Fruit fly (Drosophila melanogaster) whole organism, embryonic: Measurements from ENCODE around the gene CG33124.

Experiments
- Abd-B ChIP-seq: fragments of 200-800 bp; sonication (Bioruptor generic); optimal IDR thresholded peaks from 2 replicates; lab custom pipeline; 2018; ENCODE audit warnings: missing biosample characterization, mild to moderate bottlenecking, missing genetic modification characterization, moderate library complexity
- Atf-2 ChIP-seq: fragments of 200-800 bp; sonication (Bioruptor generic); optimal IDR thresholded peaks from 2 replicates; lab custom pipeline; 2016; ENCODE audit warnings: missing biosample characterization, missing genetic modification characterization
- Bgb ChIP-seq: fragments of 200-800 bp; sonication (Bioruptor generic); IDR thresholded peaks from 2 replicates; pipeline ENCODE4 v1.3.6; 2022; ENCODE audit warnings: missing biosample characterization, missing genetic modification characterization; ENCODE audit not compliant: partially characterized antibody
- CG10979 ChIP-seq: fragments of 200-800 bp; sonication (Bioruptor generic); optimal IDR thresholded peaks from 2 replicates; lab custom pipeline; 2018; ENCODE audit warnings: missing biosample characterization, mild to moderate bottlenecking, missing genetic modification characterization, moderate library complexity
- CG11398 ChIP-seq: fragments of 200-800 bp; sonication (Bioruptor generic); optimal IDR thresholded peaks from 2 replicates; lab custom pipeline; 2016; ENCODE audit warnings: missing biosample characterization, missing genetic modification characterization
- CG12659 ChIP-seq: fragments of 200-800 bp; sonication (Bioruptor generic); optimal IDR thresholded peaks from 3 replicates; lab custom pipeline; 2017; ENCODE audit warnings: mild to moderate bottlenecking, missing biosample characterization, missing genetic modification reagents, missing genetic modification characterization
- CG15514 ChIP-seq: fragments of 200-800 bp; sonication (Bioruptor generic); optimal IDR thresholded peaks from 3 replicates; lab custom pipeline; 2017; ENCODE audit warnings: missing biosample characterization, missing genetic modification characterization, mild to moderate bottlenecking, moderate library complexity, missing genetic modification reagents
- CG17328 ChIP-seq: fragments of 200-800 bp; sonication (Bioruptor generic); IDR thresholded peaks from 2 replicates; pipeline ENCODE4 v1.3.6; 2022; ENCODE audit warnings: missing biosample characterization, missing genetic modification characterization
- CG17829 ChIP-seq: fragments of 200-800 bp; optimal IDR thresholded peaks from 2 replicates; lab custom pipeline; 2019; ENCODE audit warnings: missing biosample characterization, mild to moderate bottlenecking, missing genetic modification characterization, moderate library complexity
- CG1792 ChIP-seq: fragments of 200-800 bp; sonication (Bioruptor generic); optimal IDR thresholded peaks from 2 replicates; lab custom pipeline; 2016; ENCODE audit warnings: missing biosample characterization, missing genetic modification characterization
- CG18619 ChIP-seq: fragments of 200-800 bp; sonication (Bioruptor generic); optimal IDR thresholded peaks from 3 replicates; lab custom pipeline; 2017; ENCODE audit warnings: missing biosample characterization, mild to moderate bottlenecking, missing genetic modification characterization
- CG2875 ChIP-seq: fragments of 200-800 bp; sonication (Bioruptor generic); optimal IDR thresholded peaks from 2 replicates; lab custom pipeline; 2017; ENCODE audit warnings: missing biosample characterization, mild to moderate bottlenecking, missing genetic modification characterization, missing genetic modification reagents
- CG3163 ChIP-seq: fragments of 200-800 bp; sonication (Bioruptor generic); optimal IDR thresholded peaks from 3 replicates; lab custom pipeline; 2016; ENCODE audit warnings: missing biosample characterization, missing genetic modification characterization
- CG33213 ChIP-seq: fragments of 200-800 bp; sonication (Bioruptor generic); optimal IDR thresholded peaks from 3 replicates; lab custom pipeline; 2016; ENCODE audit warnings: missing biosample characterization, missing genetic modification characterization
- CG5245 ChIP-seq: fragments of 200-800 bp; sonication (Bioruptor generic); optimal IDR thresholded peaks from 3 replicates; lab custom pipeline; 2016; ENCODE audit warnings: missing biosample characterization, missing genetic modification characterization
- CG6683 ChIP-seq: fragments of 200-800 bp; sonication (Bioruptor generic); optimal IDR thresholded peaks from 2 replicates; lab custom pipeline; 2017; ENCODE audit warnings: missing biosample characterization, mild to moderate bottlenecking, missing genetic modification characterization, missing genetic modification reagents
- CG6689 ChIP-seq: fragments of 200-800 bp; sonication (Bioruptor generic); IDR thresholded peaks from 2 replicates; pipeline ENCODE4 v1.3.6; 2022; ENCODE audit warnings: missing biosample characterization, missing genetic modification characterization
- CG8388 ChIP-seq: fragments of 200-800 bp; sonication (Bioruptor generic); optimal IDR thresholded peaks from 2 replicates; lab custom pipeline; 2019; ENCODE audit warnings: missing biosample characterization, mild to moderate bottlenecking, missing genetic modification characterization, moderate library complexity
- CG9817 ChIP-seq: fragments of 200-800 bp; sonication (Bioruptor generic); optimal IDR thresholded peaks from 2 replicates; lab custom pipeline; 2018; ENCODE audit warnings: missing biosample characterization, mild to moderate bottlenecking, missing genetic modification characterization, moderate library complexity
- CHES-1-like ChIP-seq: fragments of 200-800 bp; sonication (Bioruptor generic); optimal IDR thresholded peaks from 2 replicates; lab custom pipeline; 2016; ENCODE audit warnings: missing biosample characterization, missing genetic modification characterization
- Chrac-16 ChIP-seq: fragments of 200-800 bp; sonication (Bioruptor generic); optimal IDR thresholded peaks from 3 replicates; lab custom pipeline; 2016; ENCODE audit warnings: missing biosample characterization, missing genetic modification characterization
- Doc3 ChIP-seq: fragments of 200-800 bp; sonication (Bioruptor generic); IDR thresholded peaks from 3 replicates; pipeline ENCODE4 v1.3.6; 2022; ENCODE audit warnings: missing biosample characterization, missing genetic modification characterization; ENCODE audit not compliant: partially characterized antibody
- Fer2 ChIP-seq: fragments of 200-800 bp; sonication (Bioruptor generic); optimal IDR thresholded peaks from 2 replicates; lab custom pipeline; 2018; ENCODE audit warnings: missing biosample characterization, mild to moderate bottlenecking, missing genetic modification characterization, moderate library complexity
- Fer3 ChIP-seq: fragments of 200-800 bp; sonication (Bioruptor generic); optimal IDR thresholded peaks from 2 replicates; lab custom pipeline; 2018; ENCODE audit warnings: missing biosample characterization, mild to moderate bottlenecking, missing genetic modification characterization, moderate library complexity
- HLHmδ ChIP-seq: fragments of 200-800 bp; sonication (Bioruptor generic); optimal IDR thresholded peaks from 2 replicates; lab custom pipeline; 2018; ENCODE audit warnings: missing biosample characterization, mild to moderate bottlenecking, missing genetic modification characterization, moderate library complexity
- Hmr ChIP-seq: fragments of 200-800 bp; sonication (Bioruptor generic); optimal IDR thresholded peaks from 3 replicates; lab custom pipeline; 2017; ENCODE audit warnings: mild to moderate bottlenecking, missing biosample characterization, missing genetic modification reagents, missing genetic modification characterization
- Mrtf ChIP-seq: fragments of 200-800 bp; sonication (Bioruptor generic); IDR thresholded peaks from 3 replicates; pipeline ENCODE4 v1.3.6; 2022; ENCODE audit warnings: missing biosample characterization, missing genetic modification characterization
- Nf-YB ChIP-seq: fragments of 200-800 bp; sonication (Bioruptor generic); optimal IDR thresholded peaks from 3 replicates; lab custom pipeline; 2019; ENCODE audit warnings: missing biosample characterization, mild to moderate bottlenecking, missing genetic modification characterization, moderate library complexity
- Scr ChIP-seq: fragments of 200-800 bp; sonication (Bioruptor generic); IDR thresholded peaks from 2 replicates; pipeline ENCODE4 v1.3.6; 2022; ENCODE audit warnings: missing biosample characterization, missing genetic modification characterization; ENCODE audit not compliant: partially characterized antibody
- amos ChIP-seq: fragments of 200-800 bp; sonication (Bioruptor generic); IDR thresholded peaks from 2 replicates; pipeline ENCODE4 v1.3.6; 2022; ENCODE audit warnings: missing biosample characterization, missing genetic modification characterization; ENCODE audit not compliant: partially characterized antibody
- ap ChIP-seq: fragments of 200-800 bp; sonication (Bioruptor generic); IDR thresholded peaks from 2 replicates; pipeline ENCODE4 v1.3.6; 2022; ENCODE audit warnings: missing biosample characterization, missing genetic modification characterization
- chif ChIP-seq, 2 experiments: fragments of 200-800 bp; sonication (Bioruptor generic); optimal IDR thresholded peaks; 3 replicates each; lab custom pipeline; 2016; ENCODE audit warnings: missing biosample characterization in 2 of 2, missing genetic modification characterization in 2 of 2
- crp ChIP-seq, 2 experiments: fragments of 200-800 bp; sonication (Bioruptor generic); optimal IDR thresholded peaks; 2 replicates in 1 of 2; 3 replicates in 1 of 2; lab custom pipeline; 2017; ENCODE audit warnings: missing biosample characterization in 2 of 2, missing genetic modification characterization in 2 of 2, mild to moderate bottlenecking in 1 of 2, moderate library complexity in 1 of 2
- danr ChIP-seq: fragments of 200-800 bp; sonication (Bioruptor generic); IDR thresholded peaks from 2 replicates; pipeline ENCODE4 v1.3.6; 2022; ENCODE audit warnings: missing biosample characterization, missing genetic modification characterization
- dimm ChIP-seq: fragments of 200-800 bp; sonication (Bioruptor generic); IDR thresholded peaks from 2 replicates; pipeline ENCODE4 v1.3.6; 2022; ENCODE audit warnings: missing biosample characterization, missing genetic modification characterization
- dysf ChIP-seq: fragments of 200-800 bp; sonication (Bioruptor generic); IDR thresholded peaks from 3 replicates; pipeline ENCODE4 v1.3.6; 2022; ENCODE audit warnings: missing biosample characterization, missing genetic modification characterization
- fd64A ChIP-seq: fragments of 200-800 bp; sonication (Bioruptor generic); optimal IDR thresholded peaks from 3 replicates; lab custom pipeline; 2018; ENCODE audit warnings: missing biosample characterization, mild to moderate bottlenecking, missing genetic modification characterization
- hth ChIP-seq: fragments of >200 bp; optimal IDR thresholded peaks from 2 replicates; lab custom pipeline; 2017; ENCODE audit warnings: inconsistent platforms
- inv ChIP-seq: fragments of 200-800 bp; sonication (Bioruptor generic); IDR thresholded peaks from 2 replicates; pipeline ENCODE4 v1.3.6; 2022; ENCODE audit warnings: missing biosample characterization, missing genetic modification characterization; ENCODE audit not compliant: partially characterized antibody
- oc ChIP-seq: fragments of 200-800 bp; sonication (Bioruptor generic); optimal IDR thresholded peaks from 2 replicates; lab custom pipeline; 2018; ENCODE audit warnings: missing biosample characterization, mild to moderate bottlenecking, missing genetic modification characterization, moderate library complexity
- org-1 ChIP-seq: fragments of 200-800 bp; sonication (Bioruptor generic); optimal IDR thresholded peaks from 2 replicates; lab custom pipeline; 2017; ENCODE audit warnings: missing biosample characterization, missing genetic modification characterization
- pan ChIP-seq, 4 experiments: fragments of >200 bp in 3 of 4; fragments of 200-800 bp in 1 of 4; sonication (Bioruptor generic) in 1 of 4; optimal IDR thresholded peaks in 3 of 4; IDR thresholded peaks in 1 of 4; 2 replicates each; pipeline versions ENCODE4 v1.3.6 to Lab custom; 2017 to 2022; ENCODE audit warnings: missing biosample characterization in 2 of 4, missing genetic modification characterization in 2 of 4, mixed read lengths in 1 of 4
- run ChIP-seq: fragments of 200-800 bp; sonication (Bioruptor generic); optimal IDR thresholded peaks from 3 replicates; lab custom pipeline; 2018; ENCODE audit warnings: missing biosample characterization, mild to moderate bottlenecking, missing genetic modification characterization
- sim ChIP-seq: fragments of 200-800 bp; sonication (Bioruptor generic); IDR thresholded peaks from 2 replicates; pipeline ENCODE4 v1.3.6; 2022; ENCODE audit warnings: missing biosample characterization, missing genetic modification characterization
- tup ChIP-seq: fragments of 200-800 bp; sonication (Bioruptor generic); optimal IDR thresholded peaks from 2 replicates; lab custom pipeline; 2016; ENCODE audit warnings: missing biosample characterization, mild to moderate bottlenecking, missing genetic modification characterization, moderate library complexity
- yki ChIP-seq: fragments of >200 bp; optimal IDR thresholded peaks from 3 replicates; lab custom pipeline; 2018
- zen ChIP-seq: fragments of 200-800 bp; sonication (Bioruptor generic); optimal IDR thresholded peaks from 3 replicates; lab custom pipeline; 2018; ENCODE audit warnings: missing biosample characterization, mild to moderate bottlenecking, missing genetic modification characterization, moderate library complexity

Gene CG33124

dm6 chr2L:2161244-2162243 is 47.4 kb downstream of the CG33124 start (continued):
- peak; percentile 58 for TF ChIP-seq CG10979
- peak; percentile 19 to 62 for TF ChIP-seq chif (GFP tag; optimal IDR thresholded peaks at IDR 0.05; lab: Kevin White, UChicago)
- TF ChIP-seq CG11398 (GFP tag; lab: Kevin White, UChicago), result no peak
- no peak for TF ChIP-seq dimm (GFP tag; lab: Robert Waterston, UW)
- TF ChIP-seq ap (GFP tag; lab: Robert Waterston, UW), result peak; percentile 34; the same call in 1 of the 2 replicates
- TF ChIP-seq run (tag; lab: Kevin White, UChicago), result no peak
- TF ChIP-seq CG5245 (GFP tag; lab: Kevin White, UChicago), result no peak
- TF ChIP-seq crp (GFP tag; optimal IDR thresholded peaks at IDR 0.05; lab: Kevin White, UChicago), result no peak
- no peak for TF ChIP-seq Fer3 (tag; lab: Kevin White, UChicago)
- no peak for TF ChIP-seq CG9817 (tag; lab: Kevin White, UChicago)
- TF ChIP-seq Abd-B (GFP tag; lab: Kevin White, UChicago), result peak; percentile 9
- TF ChIP-seq CG17829, result peak; percentile 6
- no peak for TF ChIP-seq CG33213 (GFP tag; lab: Kevin White, UChicago)
- TF ChIP-seq CG15514 (GFP tag; lab: Kevin White, UChicago), result no peak
- TF ChIP-seq hth (lab: Kevin White, UChicago), result no peak
- TF ChIP-seq HLHmδ (GFP tag; lab: Kevin White, UChicago), result peak; percentile 48
- TF ChIP-seq dysf, result peak; percentile 51; the same call in 2 of the 3 replicates
- TF ChIP-seq sim (GFP tag; lab: Robert Waterston, UW), result no peak
- TF ChIP-seq fd64A (GFP tag; lab: Kevin White, UChicago), result no peak
- TF ChIP-seq zen (tag; lab: Kevin White, UChicago), result no peak
- TF ChIP-seq inv (GFP tag; lab: Robert Waterston, UW), result no peak
- no peak for TF ChIP-seq CG1792 (GFP tag; lab: Kevin White, UChicago)
- peak; percentile 58 for TF ChIP-seq Atf-2 (GFP tag; lab: Kevin White, UChicago)
- TF ChIP-seq Chrac-16 (GFP tag; lab: Kevin White, UChicago), result peak; percentile 30
- TF ChIP-seq CG6689, result peak; percentile 35; the same call in 1 of the 2 replicates
- TF ChIP-seq CG3163 (GFP tag; lab: Kevin White, UChicago), result no peak
- no peak; the same call in 1 of the 2 replicates for TF ChIP-seq Bgb (GFP tag; lab: Robert Waterston, UW)
- TF ChIP-seq CHES-1-like (GFP tag; lab: Kevin White, UChicago), result peak; percentile 7
- TF ChIP-seq CG8388 (GFP tag; lab: Kevin White, UChicago), result peak; percentile 11
- TF ChIP-seq Mrtf (GFP tag; lab: Robert Waterston, UW), result no peak
- no peak for TF ChIP-seq CG6683
- peak; percentile 12 for TF ChIP-seq CG2875
- TF ChIP-seq Doc3, result no peak
- 0 out of 2 replicates have a peak, but pooled peaks have one; percentile 6 for TF ChIP-seq CG17328 (GFP tag; lab: Robert Waterston, UW)
- no peak for TF ChIP-seq oc (tag; lab: Kevin White, UChicago)
- TF ChIP-seq org-1 (GFP tag; lab: Kevin White, UChicago), result no peak
- TF ChIP-seq yki (lab: Kevin White, UChicago), result no peak
- no peak for TF ChIP-seq pan (optimal IDR thresholded peaks at IDR 0.05; lab: Kevin White, UChicago)
- peak in 1 of 2 experiments; percentile 39 for TF ChIP-seq pan (GFP tag; optimal IDR thresholded peaks at IDR 0.05 in 1 of 2, IDR thresholded peaks at IDR 0.05 in 1 of 2)
- peak; percentile 63 for TF ChIP-seq CG18619
- no peak for TF ChIP-seq Fer2
- TF ChIP-seq danr (GFP tag; lab: Robert Waterston, UW), result no peak
- no peak for TF ChIP-seq amos (GFP tag; lab: Robert Waterston, UW)
- no peak for TF ChIP-seq Nf-YB (GFP tag; lab: Kevin White, UChicago)
- TF ChIP-seq Hmr (GFP tag; lab: Kevin White, UChicago), result no peak
- no peak for TF ChIP-seq tup (GFP tag; lab: Kevin White, UChicago)
- TF ChIP-seq Scr, result peak; percentile 51
- TF ChIP-seq CG12659 (GFP tag; lab: Kevin White, UChicago), result peak; percentile 66
